Worm (Caenorhabditis elegans) whole organism, young adult: ENCODE measurements around the gene apb-1.

Experiments
- B0019.2 ChIP-seq: fragments of 200-800 bp; sonication (Bioruptor generic); conservative IDR thresholded peaks from 2 replicates; pipeline ENCODE4 v1.3.6; 2022; ENCODE audit warnings: missing genetic modification reagents, missing genetic modification characterization, missing compliant biosample characterization
- D2030.7 ChIP-seq: fragments of 200-800 bp; sonication (Bioruptor generic); IDR thresholded peaks from 2 replicates; pipeline ENCODE4 v1.3.6; 2022; ENCODE audit warnings: missing genetic modification reagents, missing genetic modification characterization, missing compliant biosample characterization
- F23B12.7 ChIP-seq: sonication (generic microtip); optimal IDR thresholded peaks from 2 replicates; lab custom pipeline; 2017; ENCODE audit warnings: missing genetic modification characterization, mild to moderate bottlenecking, missing compliant biosample characterization, antibody characterized with exemption, moderate library complexity; ENCODE audit not compliant: insufficient read depth
- K12H6.12 ChIP-seq: fragments of 200-800 bp; sonication (Bioruptor generic); optimal IDR thresholded peaks from 2 replicates; lab custom pipeline; 2018; ENCODE audit warnings: mild to moderate bottlenecking, missing genetic modification characterization, missing compliant biosample characterization
- T26A5.8 ChIP-seq: sonication (generic microtip); optimal IDR thresholded peaks from 2 replicates; lab custom pipeline; 2016; ENCODE audit warnings: missing genetic modification characterization, missing compliant biosample characterization
- ZK185.1 ChIP-seq: sonication (generic microtip); optimal IDR thresholded peaks from 2 replicates; lab custom pipeline; 2016; ENCODE audit warnings: mild to moderate bottlenecking, missing genetic modification characterization, missing compliant biosample characterization; ENCODE audit not compliant: poor library complexity, severe bottlenecking
- aptf-3 ChIP-seq: fragments of 200-800 bp; sonication (Bioruptor generic); IDR thresholded peaks from 2 replicates; pipeline ENCODE4 v1.3.6; 2022; ENCODE audit warnings: missing genetic modification characterization, missing compliant biosample characterization
- attf-3 ChIP-seq: fragments of 200-800 bp; sonication (Bioruptor generic); conservative IDR thresholded peaks from 2 replicates; pipeline ENCODE4 v1.3.6; 2022; ENCODE audit warnings: missing genetic modification reagents, missing genetic modification characterization, missing compliant biosample characterization
- attf-5 ChIP-seq: fragments of 200-800 bp; sonication (Bioruptor generic); optimal IDR thresholded peaks from 2 replicates; lab custom pipeline; 2018; ENCODE audit warnings: mild to moderate bottlenecking, missing genetic modification characterization, missing compliant biosample characterization
- ceh-27 ChIP-seq: fragments of 200-800 bp; sonication (Bioruptor generic); optimal IDR thresholded peaks from 2 replicates; lab custom pipeline; 2018; ENCODE audit warnings: mild to moderate bottlenecking, missing genetic modification characterization, moderate library complexity, missing compliant biosample characterization
- ceh-40 ChIP-seq: fragments of 200-800 bp; sonication (Bioruptor generic); IDR thresholded peaks from 2 replicates; pipeline ENCODE4 v1.3.6; 2022; ENCODE audit warnings: missing genetic modification characterization, missing compliant biosample characterization
- ceh-58 ChIP-seq: fragments of 200-800 bp; sonication (Bioruptor generic); IDR thresholded peaks from 2 replicates; pipeline ENCODE4 v1.3.6; 2022; ENCODE audit warnings: missing genetic modification characterization, missing compliant biosample characterization
- dox-1 ChIP-seq: fragments of 200-800 bp; sonication (Bioruptor generic); IDR thresholded peaks from 2 replicates; pipeline ENCODE4 v1.3.6; 2022; ENCODE audit warnings: missing genetic modification reagents, missing genetic modification characterization, missing compliant biosample characterization
- dpff-1 ChIP-seq: sonication (generic microtip); optimal IDR thresholded peaks from 2 replicates; lab custom pipeline; 2017; ENCODE audit warnings: mild to moderate bottlenecking, missing genetic modification characterization, missing compliant biosample characterization
- dpl-1 ChIP-seq: fragments of 150-350 bp; optimal IDR thresholded peaks from 2 replicates; lab custom pipeline; 2014; ENCODE audit warnings: missing biosample characterization, missing genetic modification reagents, missing genetic modification characterization
- egrh-3 ChIP-seq: fragments of 200-800 bp; sonication (Bioruptor generic); IDR thresholded peaks from 2 replicates; pipeline ENCODE4 v1.3.6; 2022; ENCODE audit warnings: missing genetic modification reagents, missing genetic modification characterization, missing compliant biosample characterization
- ekl-4 ChIP-seq: fragments of 200-800 bp; sonication (Bioruptor generic); IDR thresholded peaks from 2 replicates; pipeline ENCODE4 v1.3.6; 2022; ENCODE audit warnings: missing genetic modification reagents, missing genetic modification characterization, missing compliant biosample characterization
- hmg-1.2 ChIP-seq: fragments of 200-800 bp; sonication (Bioruptor generic); IDR thresholded peaks from 2 replicates; pipeline ENCODE4 v1.3.6; 2022; ENCODE audit warnings: missing genetic modification reagents, missing genetic modification characterization, missing compliant biosample characterization
- hrde-1 ChIP-seq: sonication (generic microtip); optimal IDR thresholded peaks from 2 replicates; lab custom pipeline; 2016; ENCODE audit warnings: missing genetic modification characterization, mild to moderate bottlenecking, missing compliant biosample characterization, moderate library complexity, missing genotype, missing genetic modification reagents, borderline replicate concordance
- let-607 ChIP-seq, 2 experiments: fragments of 200-800 bp in 1 of 2; sonication (Bioruptor generic) in 1 of 2; sonication (generic microtip) in 1 of 2; optimal IDR thresholded peaks; 2 replicates each; lab custom pipeline; 2016 to 2018; ENCODE audit warnings: mild to moderate bottlenecking in 2 of 2, missing compliant biosample characterization in 2 of 2, missing genetic modification characterization in 2 of 2, moderate library complexity in 2 of 2, missing genotype in 1 of 2
- lin-26 ChIP-seq: fragments of 200-800 bp; sonication (Bioruptor generic); IDR thresholded peaks from 2 replicates; pipeline ENCODE4 v1.3.6; 2022; ENCODE audit warnings: missing genetic modification reagents, missing genetic modification characterization, missing compliant biosample characterization
- lin-35 ChIP-seq, 3 experiments: fragments of 150-350 bp in 2 of 3; sonication (generic microtip) in 1 of 3; optimal IDR thresholded peaks; 2 replicates each; lab custom pipeline; 2014 to 2018; ENCODE audit warnings: missing biosample characterization in 3 of 3, missing genetic modification characterization in 3 of 3, missing genetic modification reagents in 3 of 3
- lin-40 ChIP-seq: sonication (generic microtip); optimal IDR thresholded peaks from 2 replicates; lab custom pipeline; 2016; ENCODE audit warnings: missing genetic modification characterization, mild to moderate bottlenecking, missing compliant biosample characterization, missing genotype, missing genetic modification reagents
- lsl-1 ChIP-seq: fragments of 200-800 bp; sonication (Bioruptor generic); optimal IDR thresholded peaks from 2 replicates; lab custom pipeline; 2018; ENCODE audit warnings: mild to moderate bottlenecking, missing genetic modification characterization, moderate library complexity, missing compliant biosample characterization
- madf-10 ChIP-seq: sonication (generic microtip); optimal IDR thresholded peaks from 2 replicates; lab custom pipeline; 2016; ENCODE audit warnings: mild to moderate bottlenecking, missing genetic modification characterization, missing compliant biosample characterization
- madf-6 ChIP-seq: fragments of 200-800 bp; sonication (Bioruptor generic); IDR thresholded peaks from 2 replicates; pipeline ENCODE4 v1.3.6; 2022; ENCODE audit warnings: missing genetic modification reagents, missing genetic modification characterization, missing compliant biosample characterization
- madf-8 ChIP-seq: fragments of 200-800 bp; sonication (Bioruptor generic); conservative IDR thresholded peaks from 2 replicates; pipeline ENCODE4 v1.3.6; 2022; ENCODE audit warnings: missing genetic modification reagents, missing genetic modification characterization, missing compliant biosample characterization
- mel-28 ChIP-seq: sonication (generic microtip); optimal IDR thresholded peaks from 2 replicates; lab custom pipeline; 2016; ENCODE audit warnings: borderline replicate concordance, mild to moderate bottlenecking, missing genetic modification characterization, missing compliant biosample characterization
- mes-4 ChIP-seq: sonication (generic microtip); optimal IDR thresholded peaks from 2 replicates; lab custom pipeline; 2016; ENCODE audit warnings: missing genotype, missing genetic modification characterization, missing compliant biosample characterization
- mxl-1 ChIP-seq: sonication (generic microtip); optimal IDR thresholded peaks from 2 replicates; lab custom pipeline; 2016; ENCODE audit warnings: missing genetic modification characterization, missing compliant biosample characterization
- nfya-2 ChIP-seq: fragments of 200-800 bp; sonication (Bioruptor generic); IDR thresholded peaks from 2 replicates; pipeline ENCODE4 v1.3.6; 2022; ENCODE audit warnings: missing genetic modification reagents, missing genetic modification characterization, missing compliant biosample characterization
- nfyb-1 ChIP-seq: fragments of 200-800 bp; sonication (Bioruptor generic); IDR thresholded peaks from 2 replicates; pipeline ENCODE4 v1.3.6; 2022; ENCODE audit warnings: missing genetic modification reagents, missing genetic modification characterization, missing compliant biosample characterization
- nhr-120 ChIP-seq: fragments of 200-800 bp; sonication (Bioruptor generic); IDR thresholded peaks from 2 replicates; pipeline ENCODE4 v1.3.6; 2022; ENCODE audit warnings: missing genetic modification characterization, missing compliant biosample characterization
- nhr-80 ChIP-seq: sonication (generic microtip); optimal IDR thresholded peaks from 2 replicates; lab custom pipeline; 2016; ENCODE audit warnings: missing genetic modification characterization, missing compliant biosample characterization
- nhr-90 ChIP-seq: sonication (generic microtip); optimal IDR thresholded peaks from 2 replicates; lab custom pipeline; 2016; ENCODE audit warnings: missing genotype, mild to moderate bottlenecking, missing genetic modification characterization, missing compliant biosample characterization
- rcor-1 ChIP-seq: fragments of 200-800 bp; sonication (Bioruptor generic); IDR thresholded peaks from 2 replicates; pipeline ENCODE4 v1.3.6; 2022; ENCODE audit warnings: missing genetic modification reagents, missing genetic modification characterization, missing compliant biosample characterization
- repo-1 ChIP-seq: sonication (generic microtip); optimal IDR thresholded peaks from 2 replicates; lab custom pipeline; 2017; ENCODE audit warnings: mild to moderate bottlenecking, missing genetic modification characterization, missing compliant biosample characterization
- sdz-38 ChIP-seq: sonication (generic microtip); optimal IDR thresholded peaks from 2 replicates; lab custom pipeline; 2016; ENCODE audit warnings: missing genotype, missing genetic modification characterization, missing compliant biosample characterization
- sea-2 ChIP-seq: fragments of 200-800 bp; sonication (Bioruptor generic); IDR thresholded peaks from 2 replicates; pipeline ENCODE4 v1.3.6; 2022; ENCODE audit warnings: missing genetic modification characterization, missing compliant biosample characterization
- snpc-3.4 ChIP-seq: sonication (generic microtip); optimal IDR thresholded peaks from 2 replicates; lab custom pipeline; 2017; ENCODE audit warnings: missing genetic modification characterization, mild to moderate bottlenecking, missing compliant biosample characterization, antibody characterized with exemption, moderate library complexity, missing genotype, missing genetic modification reagents
- snpc-4 ChIP-seq, 5 experiments: fragments of 150-350 bp in 1 of 5; sonication (generic microtip) in 4 of 5; optimal IDR thresholded peaks; 2 replicates each; lab custom pipeline; 2014 to 2018; ENCODE audit warnings: missing genetic modification characterization in 5 of 5, missing biosample characterization in 3 of 5, antibody characterized with exemption in 2 of 5, mild to moderate bottlenecking in 2 of 5, missing compliant biosample characterization in 2 of 5, missing genotype in 2 of 5, moderate library complexity in 2 of 5, missing genetic modification reagents in 1 of 5
- tbx-9 ChIP-seq: sonication (generic microtip); optimal IDR thresholded peaks from 2 replicates; lab custom pipeline; 2016; ENCODE audit warnings: borderline replicate concordance, missing genetic modification characterization, inconsistent platforms, missing compliant biosample characterization
- unc-62 ChIP-seq: fragments of 150-350 bp; optimal IDR thresholded peaks from 2 replicates; lab custom pipeline; 2014; ENCODE audit warnings: missing biosample characterization, missing genetic modification reagents, missing genetic modification characterization
- xnd-1 ChIP-seq: sonication (generic microtip); optimal IDR thresholded peaks from 2 replicates; lab custom pipeline; 2016; ENCODE audit warnings: missing genotype, missing genetic modification reagents, missing genetic modification characterization, missing compliant biosample characterization
- zfh-2 ChIP-seq: fragments of 200-800 bp; sonication (Bioruptor generic); conservative IDR thresholded peaks from 2 replicates; pipeline ENCODE4 v1.3.6; 2022; ENCODE audit warnings: missing genetic modification reagents, missing genetic modification characterization, missing compliant biosample characterization
- ztf-18 ChIP-seq: sonication (generic microtip); optimal IDR thresholded peaks from 2 replicates; lab custom pipeline; 2016; ENCODE audit warnings: missing genotype, mild to moderate bottlenecking, missing genetic modification characterization, missing compliant biosample characterization

Gene apb-1

ce11 chrIII:2576360-2577259 is 20.2 kb downstream of the apb-1 start:
- TF ChIP-seq lsl-1 (GFP tag; lab: Kevin White, UChicago), result peak; percentile 95
- peak; percentile 36 for TF ChIP-seq lin-40
- peak; percentile 43; the same call in 1 of the 2 replicates for TF ChIP-seq hmg-1.2 (GFP tag; lab: Robert Waterston, UW)
- no peak for TF ChIP-seq mxl-1 (tag; lab: Kevin White, UChicago)
- no peak for TF ChIP-seq aptf-3 (GFP tag; lab: Robert Waterston, UW)
- peak in 1 of 3 experiments; percentile 40 for TF ChIP-seq lin-35 (GFP tag; optimal IDR thresholded peaks at IDR 0.05; lab: Kevin White, UChicago)
- no peak for TF ChIP-seq mel-28 (tag; lab: Kevin White, UChicago)
- no peak for TF ChIP-seq unc-62 (GFP tag; lab: Kevin White, UChicago)
- TF ChIP-seq T26A5.8 (tag; lab: Kevin White, UChicago), result no peak
- TF ChIP-seq nhr-90 (tag; lab: Kevin White, UChicago), result no peak
- TF ChIP-seq dpl-1, result peak; percentile 38
- TF ChIP-seq xnd-1 (tag; lab: Kevin White, UChicago), result peak; percentile 65
- peak; percentile 47 for TF ChIP-seq dox-1
- no peak for TF ChIP-seq attf-3 (GFP tag; lab: Robert Waterston, UW)
- peak; percentile 1 to 43 for TF ChIP-seq let-607 (tag; optimal IDR thresholded peaks at IDR 0.05; lab: Kevin White, UChicago)
- no peak for TF ChIP-seq B0019.2
- no peak for TF ChIP-seq sea-2 (GFP tag; lab: Robert Waterston, UW)
- TF ChIP-seq tbx-9 (tag; lab: Kevin White, UChicago), result no peak
- peak; percentile 13 for TF ChIP-seq madf-10 (tag; lab: Kevin White, UChicago)
- peak; percentile 52 for TF ChIP-seq madf-8 (GFP tag; lab: Robert Waterston, UW)
- no peak for TF ChIP-seq ceh-40 (GFP tag; lab: Robert Waterston, UW)
- TF ChIP-seq D2030.7 (GFP tag; lab: Robert Waterston, UW), result peak; percentile 29; the same call in 1 of the 2 replicates
- no peak for TF ChIP-seq rcor-1
- TF ChIP-seq F23B12.7 (tag; lab: Kevin White, UChicago), result no peak
- no peak for TF ChIP-seq snpc-3.4
- peak; percentile 67 for TF ChIP-seq nhr-80
- TF ChIP-seq snpc-4 (GFP tag; optimal IDR thresholded peaks at IDR 0.05; lab: Kevin White, UChicago), result no peak
- TF ChIP-seq snpc-4 (tag; optimal IDR thresholded peaks at IDR 0.05; lab: Kevin White, UChicago), result peak in 1 of 4 experiments; percentile 11
- TF ChIP-seq K12H6.12 (tag; lab: Kevin White, UChicago), result peak; percentile 74
- TF ChIP-seq nfya-2 (GFP tag; lab: Robert Waterston, UW), result no peak
- peak; percentile 79 for TF ChIP-seq madf-6 (GFP tag; lab: Robert Waterston, UW)
- no peak for TF ChIP-seq ZK185.1 (tag; lab: Kevin White, UChicago)
- TF ChIP-seq nfyb-1 (GFP tag; lab: Robert Waterston, UW), result peak; percentile 70; the same call in 1 of the 2 replicates
- TF ChIP-seq zfh-2 (GFP tag; lab: Robert Waterston, UW), result peak; percentile 70
- no peak for TF ChIP-seq ceh-27 (GFP tag; lab: Kevin White, UChicago)
- TF ChIP-seq nhr-120 (GFP tag; lab: Robert Waterston, UW), result no peak
- TF ChIP-seq ztf-18 (tag; lab: Kevin White, UChicago), result peak; percentile 89
- no peak for TF ChIP-seq mes-4
- TF ChIP-seq hrde-1, result no peak
- no peak for TF ChIP-seq repo-1 (tag; lab: Kevin White, UChicago)
- TF ChIP-seq ceh-58, result no peak
- TF ChIP-seq lin-26 (GFP tag; lab: Robert Waterston, UW), result no peak
- TF ChIP-seq sdz-38 (tag; lab: Kevin White, UChicago), result no peak
- TF ChIP-seq ekl-4, result no peak
- TF ChIP-seq egrh-3 (GFP tag; lab: Robert Waterston, UW), result no peak
- TF ChIP-seq dpff-1 (tag; lab: Kevin White, UChicago), result no peak
- peak; percentile 90 for TF ChIP-seq attf-5 (GFP tag; lab: Kevin White, UChicago)
